Worm (Caenorhabditis elegans): ENCODE results near the gene Y66D12A.7.

ce11 chrIII:11627631-11628030 is 47.4 kb upstream of the Y66D12A.7 start:
- no peak for TF ChIP-seq hlh-15 (tag; optimal IDR thresholded peaks at IDR 0.05)
- TF ChIP-seq nhr-11 (tag; optimal IDR thresholded peaks at IDR 0.05), result no peak
- no peak for TF ChIP-seq unc-42 (tag; optimal IDR thresholded peaks at IDR 0.05)
